Worm (Caenorhabditis elegans): ENCODE data around the gene clec-127.
A peak's percentile ranks its signal among the peaks of the same experiment; 100 is the strongest.

The clec-127 gene

ce11 chrII:3567576-3567975 is 1.4 kb downstream of the clec-127 start:
- peak; percentile 18 for TF ChIP-seq dao-5 (tag; optimal IDR thresholded peaks at IDR 0.05)

- TF ChIP-seq dao-5 (tag; optimal IDR thresholded peaks at IDR 0.05) (no peak), W03F9.2 (tag; optimal IDR thresholded peaks at IDR 0.05) (no peak), him-1 (tag; optimal IDR thresholded peaks at IDR 0.05) (no peak)
These were observed 2.0 kb downstream of the clec-127 start for ce11 chrII:3567066-3567465.

DNA sequence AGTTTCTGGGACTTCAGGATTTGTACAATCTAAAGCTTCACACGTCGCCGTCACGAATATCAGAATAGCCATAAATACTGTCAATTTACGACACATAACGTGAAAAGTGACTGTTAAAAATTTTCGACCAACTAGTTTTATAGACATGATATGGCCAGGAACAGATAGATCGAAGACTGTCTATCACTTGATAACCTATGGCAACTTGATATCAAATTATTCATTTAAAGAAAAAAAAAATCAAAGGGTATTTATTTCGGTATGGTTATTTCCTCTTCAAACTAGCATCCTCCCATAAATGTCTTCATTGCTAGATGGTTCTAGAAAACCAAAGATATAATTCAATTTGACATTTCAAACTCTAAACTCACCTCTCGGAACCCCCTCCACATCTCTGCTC is 6.6 kb downstream of the clec-127 start, which contains the start of gene W10G11.3:
Gene W10G11.3, minus strand, starts transcription at position 101 of the 400 bp plus-strand sequence.
- no peak for TF ChIP-seq dao-5 (tag; optimal IDR thresholded peaks at IDR 0.05)
- no peak for TF ChIP-seq W03F9.2 (tag; optimal IDR thresholded peaks at IDR 0.05)
- TF ChIP-seq him-1 (tag; optimal IDR thresholded peaks at IDR 0.05) = no peak

- TF ChIP-seq dao-5 (tag; optimal IDR thresholded peaks at IDR 0.05) (no peak), him-1 (tag; optimal IDR thresholded peaks at IDR 0.05) (no peak), W03F9.2 (tag; optimal IDR thresholded peaks at IDR 0.05) (no peak)
These were observed 7.5 kb downstream of the clec-127 start, which contains the start of gene W10G11.2 for ce11 chrII:3561561-3561960. Gene W10G11.2 (minus strand): TSS chrII:3561661.

ce11 chrII:3560592-3560991 is 8.4 kb downstream of the clec-127 start, which contains the start of gene W10G11.1:
Gene W10G11.1 (minus strand): TSS chrII:3560692.
- no peak for TF ChIP-seq W03F9.2 (tag; optimal IDR thresholded peaks at IDR 0.05)
- no peak for TF ChIP-seq him-1 (tag; optimal IDR thresholded peaks at IDR 0.05)
- TF ChIP-seq dao-5 (tag; optimal IDR thresholded peaks at IDR 0.05) = no peak

ce11 chrII:3557417-3557816 is 11.6 kb downstream of the clec-127 start, which contains the start of gene lgc-45:
Gene lgc-45 (plus strand): TSS chrII:3557472.
- TF ChIP-seq W03F9.2 (tag; optimal IDR thresholded peaks at IDR 0.05) = no peak

DNA sequence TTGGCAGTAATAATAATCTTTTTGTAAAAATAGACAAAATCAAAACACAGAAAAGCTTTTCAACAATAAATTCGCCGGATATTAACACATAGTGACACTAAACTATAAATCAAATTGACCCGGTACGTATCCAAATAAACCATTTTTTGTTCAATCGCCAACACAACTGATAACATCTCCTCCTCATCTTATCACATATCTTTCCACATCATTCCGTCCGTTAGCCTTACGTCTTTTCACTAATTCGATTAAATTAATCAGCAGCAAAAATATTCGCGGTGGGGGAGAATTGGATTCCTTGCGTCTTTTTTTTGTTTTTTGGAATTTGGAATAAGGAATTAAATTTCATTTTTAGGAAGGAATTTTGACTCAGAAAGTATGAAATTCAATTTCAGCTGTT is 12.4 kb downstream of the clec-127 start:
- TF ChIP-seq dao-5 (tag; optimal IDR thresholded peaks at IDR 0.05) = no peak
- TF ChIP-seq W03F9.2 (tag; optimal IDR thresholded peaks at IDR 0.05) = no peak
- no peak for TF ChIP-seq him-1 (tag; optimal IDR thresholded peaks at IDR 0.05)

DNA sequence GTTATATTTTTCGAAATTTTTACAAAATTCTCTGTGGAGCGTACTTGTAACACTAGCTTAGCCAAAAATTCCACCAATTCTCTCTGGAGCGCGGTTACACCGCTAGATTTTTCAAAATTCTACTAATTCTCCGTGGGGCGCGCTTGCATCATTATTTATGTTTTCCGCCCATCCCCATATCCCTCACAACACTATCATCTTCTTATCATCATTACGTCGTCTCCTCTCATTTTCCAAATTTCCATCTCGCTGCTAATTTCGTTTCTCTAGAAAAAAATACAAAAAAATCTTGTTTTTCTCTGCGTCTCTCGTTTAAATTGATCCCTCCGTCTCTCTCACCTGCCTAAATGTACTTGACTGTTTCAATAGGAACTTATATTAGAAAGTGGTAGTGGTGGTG is 13.7 kb downstream of the clec-127 start:
- no peak for TF ChIP-seq him-1 (tag; optimal IDR thresholded peaks at IDR 0.05)
- no peak for TF ChIP-seq W03F9.2 (tag; optimal IDR thresholded peaks at IDR 0.05)
- TF ChIP-seq dao-5 (tag; optimal IDR thresholded peaks at IDR 0.05) = no peak

DNA sequence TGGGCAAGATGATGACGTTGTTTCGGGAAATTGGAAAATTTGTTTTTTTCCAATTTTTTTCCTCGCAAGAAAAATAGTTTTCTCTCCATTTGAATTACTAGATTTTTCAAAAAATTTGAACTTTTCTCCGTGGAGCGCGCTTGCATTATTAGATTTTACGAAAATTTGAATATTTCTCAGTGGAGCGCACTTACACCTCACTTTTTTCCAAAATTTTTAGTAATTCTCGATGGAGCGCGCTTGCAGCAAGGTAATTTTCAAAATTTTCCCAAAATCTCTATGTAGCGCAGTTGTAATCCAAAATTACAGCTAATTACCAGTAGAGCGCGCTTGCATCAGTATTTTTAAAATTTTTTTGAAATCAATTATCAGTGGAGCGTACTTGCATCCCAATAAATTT is 14.3 kb downstream of the clec-127 start:
- TF ChIP-seq W03F9.2 (tag; optimal IDR thresholded peaks at IDR 0.05) (no peak), him-1 (tag; optimal IDR thresholded peaks at IDR 0.05) (no peak), dao-5 (tag; optimal IDR thresholded peaks at IDR 0.05) (no peak)

DNA sequence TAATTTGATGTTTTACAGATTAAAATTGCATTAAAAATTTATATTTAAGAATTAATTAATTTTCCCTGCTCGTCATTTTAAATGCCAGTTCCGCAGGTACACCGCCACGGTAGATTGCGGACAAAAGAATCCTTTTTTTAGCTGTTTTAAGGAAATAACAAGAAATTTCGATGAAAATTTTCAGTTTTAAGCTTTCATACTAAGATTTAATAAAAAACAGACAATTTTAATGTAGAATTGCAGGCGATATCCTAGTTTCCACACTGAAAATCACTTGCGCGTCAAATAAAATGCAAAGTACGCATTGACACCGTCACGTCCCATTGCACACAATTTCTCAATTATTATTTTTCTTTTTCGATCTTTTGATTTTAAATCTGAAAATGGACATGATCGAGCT is 15.6 kb downstream of the clec-127 start, which contains the start of gene dnc-3:
Gene dnc-3, plus strand, starts transcription at position 272 of the 400 bp plus-strand sequence.
- TF ChIP-seq W03F9.2 (tag; optimal IDR thresholded peaks at IDR 0.05) = peak; percentile 41
- no peak for TF ChIP-seq him-1 (tag; optimal IDR thresholded peaks at IDR 0.05)
- TF ChIP-seq dao-5 (tag; optimal IDR thresholded peaks at IDR 0.05) = no peak

DNA sequence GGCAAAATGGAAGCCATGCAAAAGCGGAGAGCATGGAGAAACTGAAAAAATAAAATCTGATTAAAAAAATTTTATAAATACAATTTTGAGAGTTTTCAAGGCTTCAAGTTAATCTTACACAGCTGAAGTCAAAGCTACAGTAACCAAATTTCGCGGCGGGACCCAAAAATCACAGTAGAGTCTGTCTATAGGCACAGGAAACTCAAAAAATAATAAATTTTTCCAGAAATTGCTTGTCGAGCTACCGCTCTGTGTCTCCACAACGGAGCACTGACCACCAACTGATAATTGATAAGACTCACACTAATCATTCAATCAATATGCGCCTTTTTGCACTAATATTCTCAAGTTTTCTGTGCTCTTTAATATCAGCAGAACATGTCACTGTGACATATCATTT is 18.7 kb downstream of the clec-127 start, which contains the start of gene W10G11.19:
Gene W10G11.19, plus strand, starts transcription at position 301 of the 400 bp plus-strand sequence.
- TF ChIP-seq dao-5 (tag; optimal IDR thresholded peaks at IDR 0.05) (no peak), W03F9.2 (tag; optimal IDR thresholded peaks at IDR 0.05) (no peak), him-1 (tag; optimal IDR thresholded peaks at IDR 0.05) (no peak)

DNA sequence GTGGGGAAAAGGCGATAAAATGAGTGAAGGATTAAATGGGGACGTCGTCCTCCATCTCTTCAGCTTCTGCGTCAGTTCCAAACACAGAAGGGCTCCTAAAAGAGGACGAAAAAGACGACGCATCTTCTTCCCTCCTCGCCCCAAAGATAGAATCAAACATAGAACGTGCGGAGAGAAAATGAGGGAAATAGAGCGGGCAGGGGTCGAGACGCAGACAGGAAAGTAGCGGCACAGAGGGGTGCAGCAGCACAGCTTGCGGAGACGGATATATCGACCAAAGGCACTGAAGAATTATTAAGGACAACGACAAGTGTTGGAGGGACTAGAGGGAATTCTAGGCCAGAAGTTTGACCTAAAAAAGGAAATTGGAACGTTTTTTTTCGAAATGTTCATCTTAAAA is 21.7 kb downstream of the clec-127 start:
- TF ChIP-seq him-1 (tag; optimal IDR thresholded peaks at IDR 0.05) (peak; percentile 3), dao-5 (tag; optimal IDR thresholded peaks at IDR 0.05) (no peak), W03F9.2 (tag; optimal IDR thresholded peaks at IDR 0.05) (no peak)

ce11 chrII:3546381-3546931 is 22.6 kb downstream of the clec-127 start, which contains the start of gene apd-3:
Gene apd-3 (minus strand): TSS chrII:3546431.
- TF ChIP-seq W03F9.2 (tag; optimal IDR thresholded peaks at IDR 0.05) (no peak), him-1 (tag; optimal IDR thresholded peaks at IDR 0.05) (no peak), dao-5 (tag; optimal IDR thresholded peaks at IDR 0.05) (no peak)

ce11 chrII:3540151-3540550 is 28.9 kb downstream of the clec-127 start:
- TF ChIP-seq him-1 (tag; optimal IDR thresholded peaks at IDR 0.05) = no peak
- TF ChIP-seq W03F9.2 (tag; optimal IDR thresholded peaks at IDR 0.05) = no peak
- TF ChIP-seq dao-5 (tag; optimal IDR thresholded peaks at IDR 0.05) = no peak

DNA sequence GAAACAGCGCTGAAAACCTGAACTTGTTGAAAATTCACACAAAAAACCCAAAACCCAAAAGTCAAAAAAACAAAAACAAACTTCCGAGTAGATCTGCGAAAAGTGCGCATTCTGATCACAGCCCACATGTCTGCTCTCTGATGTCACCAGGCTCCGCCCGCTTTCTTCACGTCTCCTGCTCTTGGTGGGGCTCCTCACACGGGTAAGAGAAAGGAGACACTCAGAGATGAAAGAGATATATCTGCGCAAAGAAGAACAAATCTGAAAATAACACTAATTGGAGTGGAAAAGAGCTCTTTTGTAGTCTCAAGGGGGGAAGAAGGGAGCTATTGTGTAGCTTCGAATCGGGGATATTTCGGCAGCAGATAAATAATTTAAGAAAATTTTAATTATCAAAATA is 40.8 kb downstream of the clec-127 start, which contains the start of gene ncs-6:
Gene ncs-6, minus strand, starts transcription at position 261 of the 400 bp plus-strand sequence.
- TF ChIP-seq dao-5 (tag; optimal IDR thresholded peaks at IDR 0.05) (no peak), him-1 (tag; optimal IDR thresholded peaks at IDR 0.05) (no peak), W03F9.2 (tag; optimal IDR thresholded peaks at IDR 0.05) (no peak)
